Worm (Caenorhabditis elegans): ENCODE results near the gene sdz-9.

Gene sdz-9

DNA sequence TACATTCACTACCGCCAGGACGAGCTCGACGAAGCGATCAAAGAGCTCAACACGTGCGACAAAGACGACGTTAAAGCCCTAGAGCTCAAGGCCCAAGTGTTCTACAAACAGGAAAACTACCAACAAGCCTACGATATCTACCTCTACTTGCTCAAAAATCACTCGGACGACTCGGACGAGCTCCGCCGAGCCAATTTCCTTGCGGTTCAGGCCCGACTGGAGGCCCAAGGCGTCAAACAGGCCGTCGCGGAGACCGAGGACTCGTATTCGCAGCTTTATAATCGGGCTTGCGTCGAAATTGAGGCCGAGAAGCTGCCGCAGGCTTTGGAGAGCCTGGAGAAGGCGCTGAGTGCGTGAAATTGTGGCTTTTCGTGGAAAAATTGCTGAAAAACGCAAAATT, 14.4 kb upstream of the sdz-9 start:
- no peak for TF ChIP-seq unc-39 (tag; optimal IDR thresholded peaks at IDR 0.05)
- no peak for TF ChIP-seq ces-1 (GFP tag; optimal IDR thresholded peaks at IDR 0.05)
- no peak for TF ChIP-seq zip-8 (tag; optimal IDR thresholded peaks at IDR 0.05)
- TF ChIP-seq mab-5 (tag; optimal IDR thresholded peaks at IDR 0.05) = no peak
- no peak for TF ChIP-seq blmp-1 (tag; optimal IDR thresholded peaks at IDR 0.05)
- TF ChIP-seq snpc-4 (tag; optimal IDR thresholded peaks at IDR 0.05) = no peak
- no peak for TF ChIP-seq mep-1 (tag; optimal IDR thresholded peaks at IDR 0.05)

- peak; percentile 45 for TF ChIP-seq pha-4 (tag; optimal IDR thresholded peaks at IDR 0.05)
- TF ChIP-seq unc-120 (tag; optimal IDR thresholded peaks at IDR 0.05; ENCODE audit: poor library complexity, severe bottlenecking) = peak; percentile 7
- peak; percentile 10 for TF ChIP-seq lsy-2 (tag; optimal IDR thresholded peaks at IDR 0.05)
- no peak for TF ChIP-seq nhr-237 (tag; optimal IDR thresholded peaks at IDR 0.05)
Observed at ce11 chrII:2787031-2787512, 13.6 kb upstream of the sdz-9 start, which contains the start of the genes F08D12.12 and srpa-72. F08D12.12 (minus strand) TSS chrII:2787081. srpa-72 (plus strand) TSS chrII:2787481.

ce11 chrII:2785787-2786186, 12.4 kb upstream of the sdz-9 start:
- TF ChIP-seq nhr-28 (tag; optimal IDR thresholded peaks at IDR 0.05) (no peak), snpc-4 (tag; optimal IDR thresholded peaks at IDR 0.05) (no peak), drap-1 (GFP tag; optimal IDR thresholded peaks at IDR 0.05) (no peak), bed-3 (GFP tag; optimal IDR thresholded peaks at IDR 0.05) (no peak), nhr-76 (tag; optimal IDR thresholded peaks at IDR 0.05) (no peak), lsy-2 (tag; optimal IDR thresholded peaks at IDR 0.05) (no peak), lin-13 (tag; optimal IDR thresholded peaks at IDR 0.05) (no peak), ces-1 (GFP tag; optimal IDR thresholded peaks at IDR 0.05) (no peak), hlh-1 (tag; optimal IDR thresholded peaks at IDR 0.05) (no peak), ceh-43 (GFP tag; optimal IDR thresholded peaks at IDR 0.05) (no peak), flh-1 (GFP tag; optimal IDR thresholded peaks at IDR 0.05) (no peak), zip-8 (tag; optimal IDR thresholded peaks at IDR 0.05) (no peak), elt-3 (tag; optimal IDR thresholded peaks at IDR 0.05) (no peak), ham-2 (GFP tag; optimal IDR thresholded peaks at IDR 0.05) (no peak), sptf-1 (tag; optimal IDR thresholded peaks at IDR 0.05) (no peak), unc-39 (tag; optimal IDR thresholded peaks at IDR 0.05) (no peak), unc-120 (tag; optimal IDR thresholded peaks at IDR 0.05; ENCODE audit: poor library complexity, severe bottlenecking) (no peak)

DNA sequence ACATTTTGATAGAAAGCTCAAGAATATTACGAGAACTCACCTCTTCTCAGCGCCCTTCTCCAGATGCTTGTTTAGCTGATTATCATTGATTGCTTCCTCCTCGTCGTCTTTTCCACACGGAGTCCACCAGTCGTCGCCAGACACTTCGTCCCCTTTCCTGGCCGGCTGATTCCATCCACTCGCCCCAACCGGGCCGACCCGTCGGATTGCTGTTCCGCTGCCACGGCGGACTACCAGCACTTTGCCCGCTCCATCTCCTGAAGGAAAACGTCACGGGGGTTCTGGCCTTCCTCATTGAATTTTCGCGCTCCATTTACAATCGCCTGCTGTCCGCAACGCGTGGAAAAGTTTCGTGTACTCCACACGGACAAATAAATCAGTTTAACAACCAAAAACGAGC, 9.9 kb upstream of the sdz-9 start:
- TF ChIP-seq ceh-43 (GFP tag; optimal IDR thresholded peaks at IDR 0.05) = no peak
- TF ChIP-seq lin-13 (tag; optimal IDR thresholded peaks at IDR 0.05) = no peak
- no peak for TF ChIP-seq elt-1 (tag; optimal IDR thresholded peaks at IDR 0.05; ENCODE audit: borderline replicate concordance, insufficient read depth)
- TF ChIP-seq nhr-237 (tag; optimal IDR thresholded peaks at IDR 0.05) = no peak
- no peak for TF ChIP-seq mep-1 (tag; optimal IDR thresholded peaks at IDR 0.05)

- TF ChIP-seq flh-1 (GFP tag; optimal IDR thresholded peaks at IDR 0.05) (no peak), mep-1 (tag; optimal IDR thresholded peaks at IDR 0.05) (no peak), ztf-11 (tag; optimal IDR thresholded peaks at IDR 0.05) (no peak), ceh-83 (GFP tag; optimal IDR thresholded peaks at IDR 0.05) (no peak), elt-3 (tag; optimal IDR thresholded peaks at IDR 0.05) (no peak)
Observed at ce11 chrII:2781355-2781754, 7.9 kb upstream of the sdz-9 start, which contains the start of gene F08D12.2. F08D12.2 (plus strand) TSS chrII:2781655.

DNA sequence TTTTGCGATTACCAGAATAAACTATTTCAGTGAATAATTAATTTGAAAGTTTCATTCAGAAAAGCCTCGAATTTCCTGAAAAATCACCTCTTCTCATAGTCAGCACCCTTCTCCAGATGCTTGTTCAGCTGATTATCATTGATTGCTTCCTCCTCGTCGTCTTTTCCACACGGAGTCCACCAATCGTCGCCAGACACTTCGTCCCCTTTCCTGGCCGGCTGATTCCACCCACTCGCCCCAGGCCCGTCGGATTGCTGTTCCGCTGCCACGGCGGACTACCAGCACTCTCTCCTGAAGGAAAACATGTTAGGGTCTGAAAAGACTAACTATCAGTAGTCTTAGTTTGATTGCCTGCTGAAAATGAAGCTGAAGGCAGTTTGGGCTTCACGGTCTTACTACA, 7.4 kb upstream of the sdz-9 start:
- no peak for TF ChIP-seq nhr-2 (tag; optimal IDR thresholded peaks at IDR 0.05)

DNA sequence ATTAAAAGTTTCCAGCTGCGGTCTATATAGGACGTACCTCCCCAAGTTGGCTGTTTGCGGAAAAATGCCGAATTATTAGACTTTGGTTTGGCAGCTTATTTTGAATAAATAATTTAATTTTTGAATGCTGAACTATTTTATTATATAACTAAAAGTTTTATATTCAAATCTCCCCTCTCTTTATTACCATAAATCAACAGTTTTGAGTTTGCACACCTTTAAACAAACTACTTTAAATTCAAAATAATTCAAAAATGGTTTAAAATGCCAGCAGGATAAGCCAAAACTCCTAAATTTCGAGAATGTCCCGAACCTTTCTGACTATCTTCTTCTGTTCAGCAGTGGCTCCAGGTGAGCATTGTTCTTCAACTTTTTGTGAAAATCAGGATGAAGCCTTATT, 5.8 kb upstream of the sdz-9 start, which contains the start of gene F08D12.3:
Gene F08D12.3 (plus strand): TSS at position 301 of the 400 bp plus-strand sequence.
- TF ChIP-seq mab-5 (tag; optimal IDR thresholded peaks at IDR 0.05) (no peak), unc-120 (tag; optimal IDR thresholded peaks at IDR 0.05; ENCODE audit: poor library complexity, severe bottlenecking) (no peak), blmp-1 (tag; optimal IDR thresholded peaks at IDR 0.05) (no peak), snpc-4 (tag; optimal IDR thresholded peaks at IDR 0.05) (no peak), ham-2 (GFP tag; optimal IDR thresholded peaks at IDR 0.05) (no peak), elt-1 (tag; optimal IDR thresholded peaks at IDR 0.05; ENCODE audit: borderline replicate concordance, insufficient read depth) (no peak), nhr-12 (tag; optimal IDR thresholded peaks at IDR 0.05) (no peak), nhr-2 (tag; optimal IDR thresholded peaks at IDR 0.05) (no peak), zip-8 (tag; optimal IDR thresholded peaks at IDR 0.05) (no peak), M03D4.4 (tag; optimal IDR thresholded peaks at IDR 0.05) (no peak), unc-62 (GFP tag; optimal IDR thresholded peaks at IDR 0.05) (no peak), sptf-1 (tag; optimal IDR thresholded peaks at IDR 0.05) (no peak), nhr-28 (tag; optimal IDR thresholded peaks at IDR 0.05) (no peak), ceh-39 (tag; optimal IDR thresholded peaks at IDR 0.05) (no peak)

Data from whole organism, mixed stage, embryonic.